Worm (Caenorhabditis elegans): ENCODE measurements around the gene F20E11.17.

ce11 chrV:17467881-17468280 lies 1.2 kb downstream of the F20E11.17 start:
- TF ChIP-seq mes-2 (tag; optimal IDR thresholded peaks at IDR 0.05; ENCODE audit: poor library complexity, severe bottlenecking): no peak
- no peak for TF ChIP-seq lin-38 (GFP tag; IDR thresholded peaks at IDR 0.05)
- no peak for TF ChIP-seq zag-1 (tag; optimal IDR thresholded peaks at IDR 0.05)
- no peak for TF ChIP-seq fkh-10 (GFP tag; optimal IDR thresholded peaks at IDR 0.05)
- no peak for TF ChIP-seq nhr-10 (tag; optimal IDR thresholded peaks at IDR 0.05)
- TF ChIP-seq attf-4 (tag; optimal IDR thresholded peaks at IDR 0.05): no peak
- TF ChIP-seq ceh-44 (GFP tag; IDR thresholded peaks at IDR 0.05): no peak
- no peak for TF ChIP-seq ama-1 (optimal IDR thresholded peaks at IDR 0.05)
- TF ChIP-seq nhr-11 (tag; optimal IDR thresholded peaks at IDR 0.05): no peak
